Fruit fly (Drosophila melanogaster) whole organism, embryonic: ENCODE data around the gene Fie.

ENCODE experiments used
- Blimp-1 ChIP-seq: fragments of 200-800 bp; sonication (Bioruptor generic); optimal IDR thresholded peaks from 3 replicates; lab custom pipeline; 2018; ENCODE audit warnings: missing biosample characterization, missing genetic modification characterization, mild to moderate bottlenecking, moderate library complexity, missing genetic modification reagents
- CG10147 ChIP-seq: fragments of 200-800 bp; sonication (Bioruptor generic); optimal IDR thresholded peaks from 2 replicates; lab custom pipeline; 2019; ENCODE audit warnings: missing biosample characterization, mild to moderate bottlenecking, missing genetic modification characterization, moderate library complexity
- CG1024 ChIP-seq: fragments of 200-800 bp; sonication (Bioruptor generic); IDR thresholded peaks from 2 replicates; pipeline ENCODE4 v1.3.6; 2022; ENCODE audit warnings: missing biosample characterization, missing genetic modification characterization
- CG10267 ChIP-seq: fragments of 200-800 bp; sonication (Bioruptor generic); optimal IDR thresholded peaks from 2 replicates; lab custom pipeline; 2018; ENCODE audit warnings: missing biosample characterization, mild to moderate bottlenecking, missing genetic modification characterization, moderate library complexity
- CG10565 ChIP-seq: fragments of 200-800 bp; sonication (Bioruptor generic); optimal IDR thresholded peaks from 3 replicates; lab custom pipeline; 2016; ENCODE audit warnings: missing biosample characterization, mild to moderate bottlenecking, missing genetic modification characterization
- CG11696 ChIP-seq: fragments of 200-800 bp; sonication (Bioruptor generic); IDR thresholded peaks from 2 replicates; pipeline ENCODE4 v1.3.6; 2022; ENCODE audit warnings: missing biosample characterization, missing genetic modification characterization
- CG13296 ChIP-seq: fragments of 200-800 bp; sonication (Bioruptor generic); optimal IDR thresholded peaks from 3 replicates; lab custom pipeline; 2018; ENCODE audit warnings: missing biosample characterization, mild to moderate bottlenecking, missing genetic modification characterization
- CG15479 ChIP-seq: fragments of 200-800 bp; sonication (Bioruptor generic); optimal IDR thresholded peaks from 3 replicates; lab custom pipeline; 2019; ENCODE audit warnings: missing biosample characterization, mild to moderate bottlenecking, missing genetic modification characterization, moderate library complexity
- CG15601 ChIP-seq: fragments of 200-800 bp; sonication (Bioruptor generic); optimal IDR thresholded peaks from 3 replicates; lab custom pipeline; 2019; ENCODE audit warnings: missing biosample characterization, mild to moderate bottlenecking, missing genetic modification characterization, moderate library complexity
- CG15696 ChIP-seq: fragments of 200-800 bp; sonication (Bioruptor generic); optimal IDR thresholded peaks from 2 replicates; lab custom pipeline; 2019; ENCODE audit warnings: missing biosample characterization, mild to moderate bottlenecking, missing genetic modification characterization, moderate library complexity
- CG1603 ChIP-seq: fragments of 200-800 bp; sonication (Bioruptor generic); optimal IDR thresholded peaks from 2 replicates; lab custom pipeline; 2019; ENCODE audit warnings: missing biosample characterization, mild to moderate bottlenecking, missing genetic modification characterization, moderate library complexity
- CG17328 ChIP-seq: fragments of 200-800 bp; sonication (Bioruptor generic); IDR thresholded peaks from 2 replicates; pipeline ENCODE4 v1.3.6; 2022; ENCODE audit warnings: missing biosample characterization, missing genetic modification characterization
- CG17385 ChIP-seq: fragments of 200-800 bp; sonication (Bioruptor generic); optimal IDR thresholded peaks from 3 replicates; lab custom pipeline; 2018; ENCODE audit warnings: missing biosample characterization, mild to moderate bottlenecking, missing genetic modification characterization
- CG2199 ChIP-seq: fragments of 200-800 bp; sonication (Bioruptor generic); IDR thresholded peaks from 3 replicates; pipeline ENCODE4 v1.3.6; 2022; ENCODE audit warnings: missing biosample characterization, missing genetic modification characterization
- CG2712 ChIP-seq: fragments of 200-800 bp; optimal IDR thresholded peaks from 3 replicates; lab custom pipeline; 2019; ENCODE audit warnings: missing biosample characterization, mild to moderate bottlenecking, missing genetic modification characterization, moderate library complexity
- CG4730 ChIP-seq: fragments of 200-800 bp; sonication (Bioruptor generic); IDR thresholded peaks from 2 replicates; pipeline ENCODE4 v1.3.6; 2022; ENCODE audit warnings: missing biosample characterization, missing genetic modification characterization
- CG4854 ChIP-seq: fragments of 200-800 bp; sonication (Bioruptor generic); optimal IDR thresholded peaks from 2 replicates; lab custom pipeline; 2016; ENCODE audit warnings: missing biosample characterization, missing genetic modification characterization, inconsistent platforms
- CG5180 ChIP-seq: fragments of 200-800 bp; sonication (Bioruptor generic); optimal IDR thresholded peaks from 3 replicates; lab custom pipeline; 2017; ENCODE audit warnings: missing biosample characterization, missing genetic modification characterization, mild to moderate bottlenecking, moderate library complexity, missing genetic modification reagents
- CG6683 ChIP-seq: fragments of 200-800 bp; sonication (Bioruptor generic); optimal IDR thresholded peaks from 2 replicates; lab custom pipeline; 2017; ENCODE audit warnings: missing biosample characterization, mild to moderate bottlenecking, missing genetic modification characterization, missing genetic modification reagents
- CG8944 ChIP-seq: fragments of 200-800 bp; sonication (Bioruptor generic); optimal IDR thresholded peaks from 3 replicates; lab custom pipeline; 2016; ENCODE audit warnings: missing biosample characterization, missing genetic modification characterization
- D ChIP-seq, 2 experiments: fragments of 200-800 bp in 1 of 2; fragments of >200 bp in 1 of 2; sonication (Bioruptor generic) in 1 of 2; optimal IDR thresholded peaks; 2 replicates in 1 of 2; 3 replicates in 1 of 2; lab custom pipeline; 2017; ENCODE audit warnings: mild to moderate bottlenecking in 1 of 2, missing biosample characterization in 1 of 2, missing genetic modification characterization in 1 of 2, missing genetic modification reagents in 1 of 2
- Dip2 ChIP-seq: fragments of 200-800 bp; sonication (Bioruptor generic); IDR thresholded peaks from 2 replicates; pipeline ENCODE4 v1.3.6; 2022; ENCODE audit warnings: missing biosample characterization, missing genetic modification characterization
- Dref ChIP-seq: fragments of 200-800 bp; sonication (Bioruptor generic); IDR thresholded peaks from 2 replicates; pipeline ENCODE4 v1.3.6; 2022; ENCODE audit warnings: missing biosample characterization, missing genetic modification characterization
- Fer1 ChIP-seq: fragments of 200-800 bp; sonication (Bioruptor generic); optimal IDR thresholded peaks from 2 replicates; lab custom pipeline; 2017; ENCODE audit warnings: missing biosample characterization, mild to moderate bottlenecking, missing genetic modification characterization
- HHEX ChIP-seq: fragments of 200-800 bp; sonication (Bioruptor generic); optimal IDR thresholded peaks from 3 replicates; lab custom pipeline; 2017; ENCODE audit warnings: missing biosample characterization, mild to moderate bottlenecking, missing genetic modification characterization, missing genetic modification reagents
- HLH4C ChIP-seq: fragments of 200-800 bp; sonication (Bioruptor generic); IDR thresholded peaks from 3 replicates; pipeline ENCODE4 v1.3.6; 2022; ENCODE audit warnings: missing biosample characterization, missing genetic modification characterization; ENCODE audit not compliant: partially characterized antibody
- HLHmδ ChIP-seq: fragments of 200-800 bp; sonication (Bioruptor generic); optimal IDR thresholded peaks from 2 replicates; lab custom pipeline; 2018; ENCODE audit warnings: missing biosample characterization, mild to moderate bottlenecking, missing genetic modification characterization, moderate library complexity
- HmgD ChIP-seq: fragments of 200-800 bp; sonication (Bioruptor generic); optimal IDR thresholded peaks from 3 replicates; lab custom pipeline; 2016; ENCODE audit warnings: missing biosample characterization, missing genetic modification characterization
- Jarid2 ChIP-seq: fragments of 200-800 bp; sonication (Bioruptor generic); optimal IDR thresholded peaks from 3 replicates; lab custom pipeline; 2017; ENCODE audit warnings: mild to moderate bottlenecking, missing biosample characterization, missing genetic modification reagents, missing genetic modification characterization
- MBD-R2 ChIP-seq: fragments of 200-800 bp; sonication (Bioruptor generic); IDR thresholded peaks from 2 replicates; pipeline ENCODE4 v1.3.6; 2022; ENCODE audit warnings: missing biosample characterization, missing genetic modification characterization
- Optix ChIP-seq: fragments of 200-800 bp; sonication (Bioruptor generic); IDR thresholded peaks from 3 replicates; pipeline ENCODE4 v1.3.6; 2022; ENCODE audit warnings: missing biosample characterization, missing genetic modification characterization
- Rfx ChIP-seq: fragments of 200-800 bp; sonication (Bioruptor generic); IDR thresholded peaks from 2 replicates; pipeline ENCODE4 v1.3.6; 2022; ENCODE audit warnings: missing biosample characterization, missing genetic modification characterization
- Xbp1 ChIP-seq: fragments of 200-800 bp; sonication (Bioruptor generic); optimal IDR thresholded peaks from 3 replicates; lab custom pipeline; 2016; ENCODE audit warnings: missing biosample characterization, mild to moderate bottlenecking, missing genetic modification characterization
- ase ChIP-seq: fragments of 200-800 bp; sonication (Bioruptor generic); IDR thresholded peaks from 3 replicates; pipeline ENCODE4 v1.3.6; 2022; ENCODE audit warnings: missing biosample characterization, missing genetic modification characterization
- croc ChIP-seq: fragments of 200-800 bp; sonication (Bioruptor generic); conservative IDR thresholded peaks from 3 replicates; pipeline ENCODE4 v1.3.6; 2022; ENCODE audit warnings: missing biosample characterization, missing genetic modification characterization
- dan ChIP-seq: fragments of 200-800 bp; sonication (Bioruptor generic); IDR thresholded peaks from 2 replicates; pipeline ENCODE4 v1.3.6; 2022; ENCODE audit warnings: missing biosample characterization, missing genetic modification characterization
- dmrt11E ChIP-seq: fragments of 200-800 bp; sonication (Bioruptor generic); optimal IDR thresholded peaks from 3 replicates; lab custom pipeline; 2018; ENCODE audit warnings: missing biosample characterization, mild to moderate bottlenecking, missing genetic modification characterization, moderate library complexity
- emc ChIP-seq: fragments of 200-800 bp; sonication (Bioruptor generic); optimal IDR thresholded peaks from 2 replicates; lab custom pipeline; 2016; ENCODE audit warnings: missing biosample characterization, missing genetic modification characterization
- esg ChIP-seq: fragments of 200-800 bp; sonication (Bioruptor generic); conservative IDR thresholded peaks from 2 replicates; pipeline ENCODE4 v1.3.6; 2022; ENCODE audit warnings: missing biosample characterization, missing genetic modification characterization
- eyg ChIP-seq: fragments of 200-800 bp; sonication (Bioruptor generic); optimal IDR thresholded peaks from 3 replicates; lab custom pipeline; 2016; ENCODE audit warnings: missing biosample characterization, missing genetic modification characterization
- hkb ChIP-seq, 2 experiments: fragments of 200-800 bp in 1 of 2; fragments of >200 bp in 1 of 2; sonication (Bioruptor generic) in 1 of 2; IDR thresholded peaks in 1 of 2; optimal IDR thresholded peaks in 1 of 2; 2 replicates each; pipeline versions ENCODE4 v1.3.6 to Lab custom; 2017 to 2022; ENCODE audit warnings: missing biosample characterization in 1 of 2, missing genetic modification characterization in 1 of 2
- lbe ChIP-seq: fragments of 200-800 bp; sonication (Bioruptor generic); optimal IDR thresholded peaks from 2 replicates; lab custom pipeline; 2016; ENCODE audit warnings: missing biosample characterization, mild to moderate bottlenecking, missing genetic modification characterization
- otp ChIP-seq: fragments of 200-800 bp; sonication (Bioruptor generic); IDR thresholded peaks from 3 replicates; pipeline ENCODE4, ENCODE4 v1.3.6; 2022; ENCODE audit warnings: missing biosample characterization, missing genetic modification characterization
- p53 ChIP-seq: fragments of 200-800 bp; sonication (Bioruptor generic); optimal IDR thresholded peaks from 2 replicates; lab custom pipeline; 2016; ENCODE audit warnings: missing biosample characterization, missing genetic modification characterization
- pb ChIP-seq: fragments of 200-800 bp; sonication (Bioruptor generic); optimal IDR thresholded peaks from 3 replicates; lab custom pipeline; 2016; ENCODE audit warnings: missing biosample characterization, missing genetic modification characterization
- pum ChIP-seq: fragments of 200-800 bp; sonication (Bioruptor generic); optimal IDR thresholded peaks from 2 replicates; lab custom pipeline; 2016; ENCODE audit warnings: missing biosample characterization, missing genetic modification characterization
- run ChIP-seq: fragments of 200-800 bp; sonication (Bioruptor generic); optimal IDR thresholded peaks from 3 replicates; lab custom pipeline; 2018; ENCODE audit warnings: missing biosample characterization, mild to moderate bottlenecking, missing genetic modification characterization
- salm ChIP-seq: fragments of 200-800 bp; sonication (Bioruptor generic); optimal IDR thresholded peaks from 2 replicates; lab custom pipeline; 2018; ENCODE audit warnings: missing biosample characterization, mild to moderate bottlenecking, missing genetic modification characterization
- schlank ChIP-seq: fragments of 200-800 bp; sonication (Bioruptor generic); optimal IDR thresholded peaks from 2 replicates; lab custom pipeline; 2018; ENCODE audit warnings: missing biosample characterization, mild to moderate bottlenecking, missing genetic modification characterization
- usp ChIP-seq: fragments of >200 bp; optimal IDR thresholded peaks from 2 replicates; lab custom pipeline; 2017; ENCODE audit warnings: missing biosample characterization, missing genetic modification characterization
- wdn ChIP-seq: fragments of 200-800 bp; sonication (Bioruptor generic); IDR thresholded peaks from 2 replicates; pipeline ENCODE4 v1.3.6; 2022; ENCODE audit warnings: missing biosample characterization, missing genetic modification characterization

The Fie gene

dm6 chr3L:3905111-3905510 lies 12.7 kb downstream of the Fie start, which contains the start of gene ida (continued):
- TF ChIP-seq CG4730 (GFP tag; lab: Robert Waterston, UW) = no peak
- no peak for TF ChIP-seq schlank (tag; lab: Kevin White, UChicago)
- peak; percentile 1 for TF ChIP-seq CG13296 (GFP tag; lab: Kevin White, UChicago)
- peak; percentile 19 for TF ChIP-seq HmgD
- TF ChIP-seq croc (GFP tag; lab: Robert Waterston, UW) = no peak
- TF ChIP-seq D (optimal IDR thresholded peaks at IDR 0.05; lab: Kevin White, UChicago) = no peak
- TF ChIP-seq D (GFP tag; optimal IDR thresholded peaks at IDR 0.05; lab: Kevin White, UChicago) = no peak
- no peak for TF ChIP-seq CG15696 (tag; lab: Kevin White, UChicago)
- peak; percentile 8 for TF ChIP-seq CG15601
- no peak for TF ChIP-seq CG1024 (GFP tag; lab: Robert Waterston, UW)
- no peak for TF ChIP-seq Dref (GFP tag; lab: Robert Waterston, UW)
- TF ChIP-seq CG6683 (GFP tag; lab: Kevin White, UChicago) = no peak
- TF ChIP-seq HLHmδ (GFP tag; lab: Kevin White, UChicago) = no peak
- TF ChIP-seq salm (tag; lab: Kevin White, UChicago) = no peak
- TF ChIP-seq hkb (optimal IDR thresholded peaks at IDR 0.05; lab: Kevin White, UChicago) = no peak
- no peak for TF ChIP-seq hkb (GFP tag; IDR thresholded peaks at IDR 0.05; lab: Robert Waterston, UW)
- no peak for TF ChIP-seq pb (GFP tag; lab: Kevin White, UChicago)
- TF ChIP-seq Rfx = peak; percentile 24; the same call in 1 of the 2 replicates
- no peak for TF ChIP-seq Dip2
- TF ChIP-seq CG17328 = no peak
- no peak for TF ChIP-seq usp (GFP tag; lab: Kevin White, UChicago)
- no peak for TF ChIP-seq HLH4C (GFP tag; lab: Robert Waterston, UW)
- TF ChIP-seq Jarid2 = no peak
- TF ChIP-seq pum (GFP tag; lab: Kevin White, UChicago) = no peak
- no peak for TF ChIP-seq Blimp-1 (GFP tag; lab: Kevin White, UChicago)
- peak; percentile 91 for TF ChIP-seq MBD-R2 (GFP tag; lab: Robert Waterston, UW)
- no peak for TF ChIP-seq CG10147
- TF ChIP-seq CG10565 (GFP tag; lab: Kevin White, UChicago) = no peak
- no peak for TF ChIP-seq CG15479 (GFP tag; lab: Kevin White, UChicago)
- TF ChIP-seq otp = no peak
- TF ChIP-seq CG10267 (tag; lab: Kevin White, UChicago) = peak; percentile 14
- TF ChIP-seq dan = no peak
- no peak for TF ChIP-seq CG17385 (GFP tag; lab: Kevin White, UChicago)
- no peak for TF ChIP-seq HHEX (GFP tag; lab: Kevin White, UChicago)
- TF ChIP-seq emc (GFP tag; lab: Kevin White, UChicago) = no peak
- no peak for TF ChIP-seq lbe (GFP tag; lab: Kevin White, UChicago)
- no peak for TF ChIP-seq Optix
- TF ChIP-seq CG11696 (GFP tag; lab: Robert Waterston, UW) = no peak
- no peak for TF ChIP-seq run (tag; lab: Kevin White, UChicago)
- no peak for TF ChIP-seq CG8944
- no peak for TF ChIP-seq CG4854 (GFP tag; lab: Kevin White, UChicago)
- TF ChIP-seq Xbp1 = no peak
- peak; percentile 74 for TF ChIP-seq CG1603
- TF ChIP-seq wdn (GFP tag; lab: Robert Waterston, UW) = no peak
- TF ChIP-seq p53 (GFP tag; lab: Kevin White, UChicago) = no peak
- TF ChIP-seq eyg (GFP tag; lab: Kevin White, UChicago) = no peak
- no peak for TF ChIP-seq CG2199 (GFP tag; lab: Robert Waterston, UW)
- TF ChIP-seq CG2712 (tag; lab: Kevin White, UChicago) = no peak
- no peak for TF ChIP-seq dmrt11E (tag; lab: Kevin White, UChicago)
- TF ChIP-seq CG5180 (GFP tag; lab: Kevin White, UChicago) = no peak
- TF ChIP-seq Fer1 (GFP tag; lab: Kevin White, UChicago) = peak; percentile 49
- TF ChIP-seq ase = no peak
- no peak for TF ChIP-seq esg (GFP tag; lab: Robert Waterston, UW)
